Worm (Caenorhabditis elegans): ENCODE measurements around the gene mam-3.
"Not testable (repeated sequence)": the region's sequence is repeated elsewhere in the genome, so short reads cannot be mapped to it uniquely, and the experiment has no call there.

DNA sequence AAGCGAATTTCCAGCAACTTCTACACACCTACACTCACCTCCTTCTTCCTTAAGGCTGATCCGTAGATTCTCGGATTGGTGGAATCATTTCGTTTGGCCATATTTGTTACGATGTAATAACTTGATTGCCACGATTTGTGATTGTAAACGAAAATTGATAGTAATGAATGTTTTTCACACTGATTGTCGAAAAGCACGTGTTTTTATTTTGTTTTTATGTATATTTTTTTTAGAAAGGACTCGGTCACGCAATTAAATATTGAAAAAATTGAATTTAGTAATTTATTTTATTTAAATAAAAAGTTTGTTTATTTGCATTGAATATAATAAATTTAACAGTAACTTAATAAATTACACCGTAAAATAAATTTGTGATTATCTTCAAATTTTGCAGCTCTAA, 11.3 kb downstream of the mam-3 start, which contains the start of gene K09B11.5:
- not testable (repeated sequence) for TF ChIP-seq ztf-29 (GFP tag; IDR thresholded peaks at IDR 0.05); med-1 (GFP tag; optimal IDR thresholded peaks at IDR 0.05; ENCODE audit: insufficient read depth); ztf-23 (GFP tag; IDR thresholded peaks at IDR 0.05)
